Fruit fly (Drosophila melanogaster) S2 (cell line): Measurements from ENCODE around the gene CG8119.
A peak's percentile ranks its signal among the peaks of the same experiment; 100 is the strongest.

Experiments
- CG8478 ChIP-seq: fragments of >200 bp; optimal IDR thresholded peaks from 2 replicates; lab custom pipeline; 2018
- CTCF ChIP-seq, 2 experiments: fragments of >200 bp; optimal IDR thresholded peaks; 2 replicates each; lab custom pipeline; 2018

CG8119 gene

dm6 chrX:15639017-15639416 lies 23.4 kb upstream of the CG8119 start:
- TF ChIP-seq CG8478 (lab: Kevin White, UChicago) (no peak), CTCF (optimal IDR thresholded peaks at IDR 0.05; lab: Kevin White, UChicago) (no peak)

dm6 chrX:15639929-15640328 lies 22.5 kb upstream of the CG8119 start:
- TF ChIP-seq CTCF (optimal IDR thresholded peaks at IDR 0.05; lab: Kevin White, UChicago) (no peak), CG8478 (lab: Kevin White, UChicago) (no peak)

dm6 chrX:15642056-15642455 lies 20.3 kb upstream of the CG8119 start:
- TF ChIP-seq CG8478 (lab: Kevin White, UChicago) (no peak), CTCF (optimal IDR thresholded peaks at IDR 0.05; lab: Kevin White, UChicago) (no peak)

dm6 chrX:15643210-15643609 lies 19.2 kb upstream of the CG8119 start:
- no peak for TF ChIP-seq CTCF (optimal IDR thresholded peaks at IDR 0.05; lab: Kevin White, UChicago)
- TF ChIP-seq CG8478 (lab: Kevin White, UChicago) = no peak

- TF ChIP-seq CTCF (optimal IDR thresholded peaks at IDR 0.05; lab: Kevin White, UChicago) (no peak), CG8478 (lab: Kevin White, UChicago) (no peak)
Measured at dm6 chrX:15643922-15644321, 18.5 kb upstream of the CG8119 start, which contains the start of gene CG8117. CG8117 (plus strand) TSS chrX:15644222.

- TF ChIP-seq CG8478 (lab: Kevin White, UChicago) (no peak), CTCF (optimal IDR thresholded peaks at IDR 0.05; lab: Kevin White, UChicago) (no peak)
Measured at dm6 chrX:15646792-15647191, 15.6 kb upstream of the CG8119 start.

- TF ChIP-seq CG8478 (lab: Kevin White, UChicago) (no peak), CTCF (optimal IDR thresholded peaks at IDR 0.05; lab: Kevin White, UChicago) (no peak)
Measured at dm6 chrX:15648180-15648579, 14.2 kb upstream of the CG8119 start.

dm6 chrX:15649507-15649906 lies 12.9 kb upstream of the CG8119 start:
- no peak for TF ChIP-seq CTCF (optimal IDR thresholded peaks at IDR 0.05; lab: Kevin White, UChicago)
- no peak for TF ChIP-seq CG8478 (lab: Kevin White, UChicago)

- TF ChIP-seq CTCF (optimal IDR thresholded peaks at IDR 0.05; lab: Kevin White, UChicago) = no peak
- no peak for TF ChIP-seq CG8478 (lab: Kevin White, UChicago)
Measured at dm6 chrX:15651559-15651958, 10.8 kb upstream of the CG8119 start.

dm6 chrX:15653364-15653809 lies 9.0 kb upstream of the CG8119 start:
- no peak for TF ChIP-seq CG8478 (lab: Kevin White, UChicago)
- TF ChIP-seq CTCF (optimal IDR thresholded peaks at IDR 0.05; lab: Kevin White, UChicago) = peak; percentile 91 to 96

- TF ChIP-seq CTCF (optimal IDR thresholded peaks at IDR 0.05; lab: Kevin White, UChicago) (no peak), CG8478 (lab: Kevin White, UChicago) (no peak)
Measured at dm6 chrX:15671026-15671563, 8.7 kb downstream of the CG8119 start, which contains the start of gene CG15646. CG15646 (minus strand) TSS chrX:15671029.

- no peak for TF ChIP-seq CG8478 (lab: Kevin White, UChicago)
- TF ChIP-seq CTCF (optimal IDR thresholded peaks at IDR 0.05; lab: Kevin White, UChicago) = no peak
Measured at dm6 chrX:15674337-15674736, 12.0 kb downstream of the CG8119 start.

dm6 chrX:15675294-15675693 lies 12.9 kb downstream of the CG8119 start, which contains the start of gene CG12708:
CG12708 (plus strand) TSS chrX:15675476.
- no peak for TF ChIP-seq CG8478 (lab: Kevin White, UChicago)
- no peak for TF ChIP-seq CTCF (optimal IDR thresholded peaks at IDR 0.05; lab: Kevin White, UChicago)

- no peak for TF ChIP-seq CTCF (optimal IDR thresholded peaks at IDR 0.05; lab: Kevin White, UChicago)
- TF ChIP-seq CG8478 (lab: Kevin White, UChicago) = no peak
Measured at dm6 chrX:15684419-15684818, 22.0 kb downstream of the CG8119 start.

dm6 chrX:15688757-15689156 lies 26.4 kb downstream of the CG8119 start, which contains the start of gene CG15599:
CG15599 (minus strand) TSS chrX:15688857.
- TF ChIP-seq CG8478 (lab: Kevin White, UChicago) = no peak
- no peak for TF ChIP-seq CTCF (optimal IDR thresholded peaks at IDR 0.05; lab: Kevin White, UChicago)
